Fruit fly (Drosophila melanogaster) Kc167 (cell line): ENCODE measurements around the gene CG10508.

Experiments
- Myc ChIP-seq: fragments of >200 bp; optimal IDR thresholded peaks from 2 replicates; lab custom pipeline; 2017; ENCODE audit warnings: missing external identifiers
- h ChIP-seq: fragments of >200 bp; optimal IDR thresholded peaks from 3 replicates; lab custom pipeline; 2018; ENCODE audit warnings: missing external identifiers
- insv ChIP-seq: fragments of >200 bp; optimal IDR thresholded peaks from 3 replicates; lab custom pipeline; 2018; ENCODE audit warnings: missing external identifiers

DNA sequence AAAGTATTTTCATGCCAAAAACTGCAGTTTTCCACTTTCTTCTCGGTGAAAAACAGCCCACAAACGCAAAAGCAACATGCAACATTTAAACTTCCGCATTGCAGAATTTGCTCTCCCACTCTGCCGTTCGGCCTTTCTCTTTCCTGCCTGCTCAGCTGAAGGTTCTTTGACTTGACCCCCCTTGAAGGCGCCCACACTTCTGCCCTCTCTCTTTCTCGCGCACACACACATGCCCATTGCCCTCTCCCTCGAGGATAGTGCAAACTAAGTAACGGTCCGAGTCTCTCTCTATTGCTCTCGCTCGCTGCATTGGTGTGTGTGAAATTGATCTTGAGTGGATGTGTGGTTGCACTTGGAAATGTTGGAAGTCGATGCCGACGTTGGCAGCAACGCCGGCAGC, 15.6 kb downstream of the CG10508 start:
- TF ChIP-seq Myc (lab: Kevin White, UChicago) (no peak), h (no peak), insv (no peak)
